Fruit fly (Drosophila melanogaster) S2 (cell line): ENCODE measurements around the gene CG42809.
"Not testable (repeated sequence)": the region's sequence is repeated elsewhere in the genome, so short reads cannot be mapped to it uniquely, and the experiment has no call there.

Experiments
- CG8478 ChIP-seq: fragments of >200 bp; optimal IDR thresholded peaks from 2 replicates; lab custom pipeline; 2018
- CTCF ChIP-seq, 2 experiments: fragments of >200 bp; optimal IDR thresholded peaks; 2 replicates each; lab custom pipeline; 2018

The CG42809 gene

dm6 chr2L:13457037-13457547, at the start of gene CG42809:
Gene CG42809 (plus strand): TSS chr2L:13457497.
- TF ChIP-seq CG8478 (lab: Kevin White, UChicago) (no peak), CTCF (optimal IDR thresholded peaks at IDR 0.05; lab: Kevin White, UChicago) (no peak)

DNA sequence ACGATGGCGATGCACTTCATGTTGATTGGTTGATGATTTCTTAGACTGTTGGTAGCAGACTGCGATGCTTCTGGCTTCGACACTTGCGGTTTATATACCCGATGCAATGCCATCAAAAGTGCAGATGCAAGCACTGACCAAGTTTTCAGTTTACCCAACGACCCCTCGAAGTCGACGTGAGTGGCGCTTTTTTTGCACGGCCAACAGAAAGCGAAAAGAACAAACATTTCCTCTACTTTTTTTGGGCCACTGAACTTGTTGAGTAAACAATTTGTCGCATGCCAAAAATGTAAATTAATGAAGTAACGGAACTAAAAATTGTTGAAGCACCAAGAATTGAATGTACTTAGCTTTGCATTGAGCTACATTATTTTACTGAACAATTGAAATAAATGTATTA, 45.7 kb upstream of the CG42809 start, which contains the start of gene Vm34Ca:
Gene Vm34Ca, minus strand, starts transcription at position 66 of the 400 bp plus-strand sequence.
- TF ChIP-seq CTCF (optimal IDR thresholded peaks at IDR 0.05; lab: Kevin White, UChicago) (no peak), CG8478 (lab: Kevin White, UChicago) (no peak)

dm6 chr2L:13412219-13412618, 45.1 kb upstream of the CG42809 start, which contains the start of gene Flad2:
Gene Flad2 (plus strand): TSS chr2L:13412519.
- TF ChIP-seq CTCF (optimal IDR thresholded peaks at IDR 0.05; lab: Kevin White, UChicago) (no peak), CG8478 (lab: Kevin White, UChicago) (no peak)

dm6 chr2L:13414525-13415481, 42.5 kb upstream of the CG42809 start, which contains the start of the genes CG16956, CG42784 and CG43850:
Gene CG16956 (minus strand): TSS chr2L:13414575.
Gene CG42784 (plus strand): TSS chr2L:13415431.
Gene CG43850 (plus strand): TSS chr2L:13415431.
- TF ChIP-seq CG8478 (lab: Kevin White, UChicago) (no peak), CTCF (optimal IDR thresholded peaks at IDR 0.05; lab: Kevin White, UChicago) (no peak)

DNA sequence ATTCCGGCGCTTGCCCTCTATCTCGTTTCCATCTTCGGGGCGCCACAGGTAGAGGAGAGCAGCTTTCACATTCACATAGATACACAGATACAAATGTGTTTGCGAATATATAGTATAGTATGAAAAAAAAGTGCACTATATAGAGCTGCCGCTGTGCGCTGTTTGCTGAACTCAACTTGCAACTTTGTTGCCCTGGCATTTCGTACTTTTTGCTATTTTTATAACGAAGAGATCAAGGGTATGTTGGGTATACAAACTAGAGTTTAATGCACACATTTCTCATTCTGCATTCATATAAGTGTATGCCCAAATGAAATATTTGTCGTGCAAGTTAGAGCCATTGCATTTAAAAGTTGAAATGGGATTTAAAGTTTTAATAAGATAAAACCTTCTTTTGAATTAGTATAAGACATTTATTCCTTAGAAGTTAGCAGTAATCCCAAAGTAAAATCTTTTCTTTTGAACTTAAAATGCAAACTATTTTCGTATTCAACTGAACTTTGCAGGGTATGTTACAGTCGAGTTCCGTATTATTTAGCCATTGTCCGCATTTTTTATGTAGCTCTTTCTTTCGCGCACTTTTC, 26.3 kb upstream of the CG42809 start:
- TF ChIP-seq CG8478 (lab: Kevin White, UChicago) = no peak
- no peak for TF ChIP-seq CTCF (optimal IDR thresholded peaks at IDR 0.05; lab: Kevin White, UChicago)

DNA sequence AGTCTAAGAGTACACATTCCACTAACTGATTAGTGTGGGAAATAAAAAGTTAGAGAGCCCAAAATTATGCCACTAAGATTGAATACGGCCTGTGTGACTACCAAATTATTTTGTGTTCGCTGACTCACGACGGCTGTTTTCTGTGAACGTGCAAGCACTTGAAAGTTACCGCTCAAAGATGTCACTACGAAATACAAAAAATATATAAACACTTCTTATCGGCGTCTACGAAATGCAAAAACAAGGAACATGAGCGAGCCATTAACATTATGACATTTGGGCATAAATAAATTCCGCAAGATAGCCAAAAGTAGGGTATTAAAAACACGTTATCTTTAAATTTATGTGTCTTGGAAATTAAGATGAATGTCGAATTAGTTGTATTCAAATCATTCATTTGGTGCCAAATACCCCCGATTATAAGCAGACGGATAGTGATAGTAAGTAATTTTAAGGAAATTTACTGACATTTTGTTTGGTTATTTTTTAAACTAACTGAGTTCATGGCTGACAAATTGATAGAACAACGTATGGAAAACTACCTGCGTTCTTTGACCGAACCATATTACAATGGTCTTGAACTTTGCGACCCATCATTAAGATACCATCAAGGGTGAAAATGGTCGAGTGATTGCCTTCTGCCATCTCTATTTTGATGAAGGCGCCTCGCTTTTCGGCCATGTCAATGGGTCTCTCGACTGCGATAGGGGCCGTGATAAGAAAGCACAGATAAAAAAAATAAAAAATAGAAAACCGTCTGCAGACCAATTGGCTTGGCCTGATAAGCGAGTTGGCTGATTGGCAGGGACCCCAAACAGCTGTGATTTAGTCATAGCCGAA, 22.3 kb upstream of the CG42809 start, which contains the start of gene Tehao:
Gene Tehao, plus strand, starts transcription at position 828 of the 840 bp plus-strand sequence.
- TF ChIP-seq CG8478 (lab: Kevin White, UChicago) (no peak), CTCF (optimal IDR thresholded peaks at IDR 0.05; lab: Kevin White, UChicago) (no peak)

DNA sequence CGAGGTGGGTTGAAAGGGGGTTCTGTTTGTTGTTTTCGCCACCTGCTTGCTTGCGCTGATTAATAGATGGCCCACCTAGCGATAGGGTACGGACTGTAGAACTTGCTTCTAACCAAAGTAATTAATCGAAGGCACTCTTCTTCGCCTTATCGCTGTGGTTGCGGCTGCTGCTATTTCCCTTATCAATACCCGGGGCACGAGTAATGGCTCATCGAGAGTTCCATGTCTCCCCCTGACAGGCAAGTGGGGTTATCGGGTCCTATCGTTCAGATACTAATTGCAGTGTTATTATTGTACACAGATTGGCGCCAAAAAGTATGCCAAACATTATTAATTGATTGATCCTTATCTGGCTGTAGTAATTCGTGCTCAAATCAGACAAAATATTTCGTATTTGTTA, 20.5 kb upstream of the CG42809 start:
- TF ChIP-seq CG8478 (lab: Kevin White, UChicago) = no peak
- TF ChIP-seq CTCF (optimal IDR thresholded peaks at IDR 0.05; lab: Kevin White, UChicago) = no peak

DNA sequence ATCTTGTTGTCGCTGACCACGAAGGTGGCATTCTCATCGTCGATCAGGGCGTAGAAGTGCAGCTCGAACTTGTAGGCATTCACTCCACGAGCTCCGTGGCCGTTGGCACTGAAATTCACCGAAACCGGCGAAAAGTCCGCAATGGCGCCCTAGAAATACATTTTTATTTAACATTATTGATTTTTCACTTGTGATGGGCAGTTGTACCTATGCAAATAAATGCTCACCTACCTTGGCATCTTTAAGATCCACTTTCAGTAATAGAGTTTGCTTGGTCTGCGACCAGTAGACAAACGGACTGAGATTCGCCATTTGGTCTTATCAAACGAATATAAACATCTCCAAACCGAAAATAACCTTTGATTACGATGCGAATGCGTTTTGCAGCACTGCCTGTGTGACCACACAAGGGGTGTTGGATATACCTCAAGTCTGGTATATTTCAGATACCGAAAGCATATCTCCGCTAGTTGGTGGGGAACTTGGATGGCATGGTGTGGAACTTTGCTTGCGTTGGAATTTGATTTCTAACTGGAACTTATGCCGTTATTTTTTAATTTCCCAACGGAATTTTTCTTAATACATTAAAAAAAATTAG, 11.9 kb upstream of the CG42809 start, which contains the start of gene Hacd2:
Gene Hacd2, minus strand, starts transcription at position 403 of the 598 bp plus-strand sequence.
- TF ChIP-seq CG8478 (lab: Kevin White, UChicago) (no peak), CTCF (optimal IDR thresholded peaks at IDR 0.05; lab: Kevin White, UChicago) (peak; percentile 68 to 73)

DNA sequence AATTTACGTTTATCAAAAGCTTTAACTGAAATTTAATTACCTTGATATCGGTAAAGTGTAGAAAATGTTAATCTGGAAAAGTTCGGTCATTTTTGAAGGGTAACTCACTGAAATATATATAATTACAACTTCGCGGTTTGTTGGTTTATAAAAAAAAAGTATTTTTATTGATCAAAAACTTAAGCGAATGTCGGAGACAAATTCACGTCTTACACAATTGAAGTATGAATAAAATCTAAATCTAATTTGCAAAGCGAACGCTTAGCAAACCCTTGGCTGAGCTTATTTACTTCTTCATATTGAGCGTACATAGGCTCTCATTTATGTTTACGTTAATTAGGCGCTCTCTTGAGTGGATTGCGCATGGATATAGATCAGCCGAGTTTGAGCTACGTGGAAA, 7.9 kb upstream of the CG42809 start, which contains the start of gene Hsp60D:
Gene Hsp60D, minus strand, starts transcription at position 101 of the 400 bp plus-strand sequence.
- TF ChIP-seq CG8478 (lab: Kevin White, UChicago); CTCF (optimal IDR thresholded peaks at IDR 0.05; lab: Kevin White, UChicago): not testable (repeated sequence)

DNA sequence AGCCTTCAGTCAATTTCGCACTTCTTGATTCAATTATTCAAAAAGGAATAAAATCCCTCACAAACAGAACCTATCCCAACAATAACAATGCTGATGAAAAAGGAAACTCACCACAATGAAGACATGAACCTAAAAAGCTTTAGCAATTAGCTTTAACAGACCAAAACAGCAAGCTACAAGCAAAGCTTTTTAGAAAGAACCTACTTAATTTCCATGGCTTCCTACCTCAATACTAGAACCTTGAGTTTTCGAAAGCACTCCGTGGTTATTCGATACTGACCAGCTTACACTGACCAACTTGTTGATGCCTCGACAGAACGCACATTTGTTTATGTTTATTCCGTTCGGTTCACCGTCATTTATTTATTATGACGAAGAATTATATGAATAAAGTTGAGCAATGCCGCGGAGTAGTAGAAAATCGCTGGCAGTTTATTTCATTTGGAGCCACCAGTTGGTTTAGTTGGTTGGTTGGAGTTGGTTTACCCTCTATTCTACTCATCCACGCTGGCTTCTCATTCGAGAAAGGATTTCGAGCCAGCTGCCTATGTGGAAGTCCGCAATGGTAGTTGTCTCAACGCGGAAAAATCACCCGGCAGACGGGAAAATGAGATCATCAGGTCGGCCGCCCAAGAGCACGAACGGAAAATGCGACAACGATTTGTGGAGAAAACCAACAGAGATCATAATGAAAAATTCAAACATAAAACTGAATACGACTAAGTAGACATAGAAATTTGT, 1.9 kb downstream of the CG42809 start, which contains the start of gene CG42810:
Gene CG42810, plus strand, starts transcription at position 691 of the 741 bp plus-strand sequence.
- TF ChIP-seq CG8478 (lab: Kevin White, UChicago) (no peak), CTCF (optimal IDR thresholded peaks at IDR 0.05; lab: Kevin White, UChicago) (no peak)

DNA sequence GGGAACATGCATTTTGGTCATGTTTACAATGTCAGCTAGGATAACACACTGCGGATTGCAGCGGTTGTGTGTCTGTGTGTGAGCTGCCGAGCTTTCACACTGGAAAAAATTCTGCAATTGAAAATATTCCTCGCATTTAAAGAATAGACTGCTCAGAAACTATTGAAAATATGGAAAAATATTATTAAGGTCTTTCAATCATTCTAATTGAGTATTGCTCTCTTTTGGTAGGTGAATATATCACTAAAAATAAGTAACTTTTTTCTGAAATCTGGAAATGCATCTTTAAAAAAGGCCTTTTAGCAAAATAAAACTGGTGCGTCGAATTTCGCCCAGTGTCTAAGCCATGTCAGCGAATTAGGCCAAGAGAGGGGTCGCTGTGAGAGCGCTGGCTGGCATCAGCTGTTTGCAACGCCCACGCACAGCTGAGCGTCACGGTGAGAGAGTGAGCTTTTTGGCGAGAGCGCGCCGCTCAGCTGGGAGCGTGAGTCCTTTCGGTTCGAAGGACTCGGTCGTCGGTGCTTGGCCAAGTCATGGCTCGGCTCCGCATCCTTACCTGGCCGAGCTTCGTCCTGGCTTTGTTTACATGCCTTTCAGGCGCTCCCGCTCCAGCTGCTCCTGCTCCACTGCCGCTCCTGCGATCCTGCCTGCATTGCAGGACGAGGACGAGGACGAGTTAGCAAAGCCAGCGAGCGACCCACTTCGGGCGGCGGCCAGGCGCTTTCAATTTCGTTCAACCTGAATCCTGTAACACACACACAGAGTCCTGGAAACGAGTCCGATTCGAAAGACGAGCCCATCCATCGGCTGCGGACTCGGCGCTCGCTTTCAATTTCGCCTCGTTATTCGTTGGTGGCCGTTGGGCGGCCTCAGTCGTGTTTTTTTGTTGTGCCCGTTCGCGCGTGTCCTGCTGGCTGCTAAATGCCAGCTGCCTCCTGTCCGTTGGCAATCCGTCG, 3.9 kb downstream of the CG42809 start, which contains the start of gene CG46308:
Gene CG46308, plus strand, starts transcription at position 864 of the 956 bp plus-strand sequence.
- TF ChIP-seq CG8478 (lab: Kevin White, UChicago) (no peak), CTCF (optimal IDR thresholded peaks at IDR 0.05; lab: Kevin White, UChicago) (no peak)
